Worm (Caenorhabditis elegans): ENCODE results near the gene F35E8.9.
A peak's percentile ranks its signal among the peaks of the same experiment; 100 is the strongest.

Gene F35E8.9

DNA sequence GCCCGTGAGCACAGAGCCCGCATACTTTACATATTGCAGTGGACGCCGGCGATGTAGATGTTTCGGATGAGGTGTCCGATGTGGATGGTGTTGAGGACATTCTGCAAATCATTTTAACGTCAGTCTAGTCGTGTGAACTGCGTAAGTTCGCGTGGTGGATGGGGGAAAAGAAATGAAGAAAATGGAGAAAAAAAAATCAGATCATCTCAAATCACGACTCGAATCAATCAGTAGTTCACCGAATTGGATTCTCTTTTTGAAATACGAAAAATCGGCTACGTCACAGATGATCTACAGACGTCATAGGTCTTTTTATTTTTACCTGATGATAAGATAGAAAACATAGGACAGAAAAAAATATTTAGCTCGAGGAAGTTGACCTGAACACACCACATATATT is 41.0 kb downstream of the F35E8.9 start, which contains the start of gene nhr-102:
Gene nhr-102 (minus strand): TSS at position 101 of the 400 bp plus-strand sequence.
- TF ChIP-seq unc-120 (tag; optimal IDR thresholded peaks at IDR 0.05; ENCODE audit: poor library complexity, severe bottlenecking) (no peak), lsy-2 (tag; optimal IDR thresholded peaks at IDR 0.05) (no peak), zip-8 (tag; optimal IDR thresholded peaks at IDR 0.05) (no peak), cnd-1 (tag; optimal IDR thresholded peaks at IDR 0.05) (no peak), sem-2 (GFP tag; optimal IDR thresholded peaks at IDR 0.05) (no peak), lin-32 (GFP tag; optimal IDR thresholded peaks at IDR 0.05) (no peak)

DNA sequence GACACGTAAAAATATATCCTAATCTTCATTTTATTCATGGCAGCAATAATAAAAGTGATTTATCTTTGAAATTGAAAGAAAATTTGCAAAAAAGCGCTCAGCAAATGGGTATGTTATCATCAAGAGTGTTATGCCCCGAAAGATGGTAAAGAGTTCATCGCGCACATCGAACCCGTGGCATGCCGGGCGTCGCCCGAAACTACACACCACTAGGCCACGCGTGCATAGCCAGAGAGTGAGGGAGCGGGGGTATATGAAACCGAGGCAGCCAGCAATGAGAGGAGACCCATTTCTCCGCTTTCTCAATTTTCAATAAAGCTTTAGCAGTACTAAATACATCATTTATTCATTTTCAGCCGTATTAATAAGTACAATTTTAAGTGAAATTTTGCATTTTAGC is 43.6 kb downstream of the F35E8.9 start:
- TF ChIP-seq flh-1 (GFP tag; optimal IDR thresholded peaks at IDR 0.05) (peak; percentile 98), mab-5 (tag; optimal IDR thresholded peaks at IDR 0.05) (no peak), lsy-2 (tag; optimal IDR thresholded peaks at IDR 0.05) (peak; percentile 52), unc-39 (tag; optimal IDR thresholded peaks at IDR 0.05) (peak; percentile 84), lin-13 (tag; optimal IDR thresholded peaks at IDR 0.05) (peak; percentile 85), cnd-1 (tag; optimal IDR thresholded peaks at IDR 0.05) (peak; percentile 99), unc-120 (tag; optimal IDR thresholded peaks at IDR 0.05; ENCODE audit: poor library complexity, severe bottlenecking) (peak; percentile 99), drap-1 (GFP tag; optimal IDR thresholded peaks at IDR 0.05) (peak; percentile 100), tbx-8 (GFP tag; optimal IDR thresholded peaks at IDR 0.05) (peak; percentile 99), bed-3 (GFP tag; optimal IDR thresholded peaks at IDR 0.05) (peak; percentile 98), ham-2 (GFP tag; optimal IDR thresholded peaks at IDR 0.05) (peak; percentile 99), ces-1 (GFP tag; optimal IDR thresholded peaks at IDR 0.05) (no peak), nhr-12 (tag; optimal IDR thresholded peaks at IDR 0.05) (peak; percentile 71), M03D4.4 (tag; optimal IDR thresholded peaks at IDR 0.05) (peak; percentile 99), ztf-11 (tag; optimal IDR thresholded peaks at IDR 0.05) (peak; percentile 82), ceh-83 (GFP tag; optimal IDR thresholded peaks at IDR 0.05) (peak; percentile 100), pha-4 (tag; optimal IDR thresholded peaks at IDR 0.05) (peak; percentile 73), nhr-28 (tag; optimal IDR thresholded peaks at IDR 0.05) (peak; percentile 92), snpc-4 (tag; optimal IDR thresholded peaks at IDR 0.05) (no peak), nhr-237 (tag; optimal IDR thresholded peaks at IDR 0.05) (peak; percentile 63), lin-32 (GFP tag; optimal IDR thresholded peaks at IDR 0.05) (peak; percentile 99), unc-62 (GFP tag; optimal IDR thresholded peaks at IDR 0.05) (peak; percentile 85), elt-1 (tag; optimal IDR thresholded peaks at IDR 0.05; ENCODE audit: borderline replicate concordance, insufficient read depth) (peak; percentile 44), ceh-39 (tag; optimal IDR thresholded peaks at IDR 0.05) (peak; percentile 18), blmp-1 (tag; optimal IDR thresholded peaks at IDR 0.05) (no peak), sptf-1 (tag; optimal IDR thresholded peaks at IDR 0.05) (peak; percentile 99), elt-3 (tag; optimal IDR thresholded peaks at IDR 0.05) (no peak), mls-2 (tag; optimal IDR thresholded peaks at IDR 0.05) (peak; percentile 100), sem-2 (GFP tag; optimal IDR thresholded peaks at IDR 0.05) (peak; percentile 97), nhr-2 (tag; optimal IDR thresholded peaks at IDR 0.05) (no peak), nhr-76 (tag; optimal IDR thresholded peaks at IDR 0.05) (peak; percentile 68), hlh-1 (tag; optimal IDR thresholded peaks at IDR 0.05) (peak; percentile 24), mep-1 (tag; optimal IDR thresholded peaks at IDR 0.05) (peak; percentile 71), zip-8 (tag; optimal IDR thresholded peaks at IDR 0.05) (peak; percentile 3), ceh-43 (GFP tag; optimal IDR thresholded peaks at IDR 0.05) (peak; percentile 98)

DNA sequence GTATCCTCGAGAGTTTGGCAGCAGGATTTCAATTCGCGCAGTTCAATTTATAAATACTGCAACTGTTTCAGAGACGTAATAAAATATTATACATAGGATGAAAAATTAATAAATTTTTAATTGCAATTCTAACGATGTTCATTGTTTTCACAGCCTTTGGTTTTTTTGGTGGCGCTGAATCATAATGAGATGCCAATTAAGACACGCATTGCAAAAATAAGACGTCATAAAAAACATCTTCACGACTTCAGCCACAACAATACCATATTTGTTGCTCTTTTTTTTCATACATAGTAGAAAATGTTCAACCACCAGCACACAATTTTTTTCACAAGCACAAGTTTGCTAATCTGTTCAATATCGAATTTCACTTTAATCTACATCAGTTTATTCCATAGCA is 45.1 kb downstream of the F35E8.9 start, which contains the start of gene str-56:
Gene str-56 (plus strand): TSS at position 301 of the 400 bp plus-strand sequence.
- no peak for TF ChIP-seq hlh-1 (tag; optimal IDR thresholded peaks at IDR 0.05)
- no peak for TF ChIP-seq tbx-8 (GFP tag; optimal IDR thresholded peaks at IDR 0.05)
- no peak for TF ChIP-seq ceh-39 (tag; optimal IDR thresholded peaks at IDR 0.05)
- TF ChIP-seq flh-1 (GFP tag; optimal IDR thresholded peaks at IDR 0.05): no peak
- no peak for TF ChIP-seq M03D4.4 (tag; optimal IDR thresholded peaks at IDR 0.05)
- TF ChIP-seq drap-1 (GFP tag; optimal IDR thresholded peaks at IDR 0.05): no peak
- no peak for TF ChIP-seq lsy-2 (tag; optimal IDR thresholded peaks at IDR 0.05)
- no peak for TF ChIP-seq sem-2 (GFP tag; optimal IDR thresholded peaks at IDR 0.05)

DNA sequence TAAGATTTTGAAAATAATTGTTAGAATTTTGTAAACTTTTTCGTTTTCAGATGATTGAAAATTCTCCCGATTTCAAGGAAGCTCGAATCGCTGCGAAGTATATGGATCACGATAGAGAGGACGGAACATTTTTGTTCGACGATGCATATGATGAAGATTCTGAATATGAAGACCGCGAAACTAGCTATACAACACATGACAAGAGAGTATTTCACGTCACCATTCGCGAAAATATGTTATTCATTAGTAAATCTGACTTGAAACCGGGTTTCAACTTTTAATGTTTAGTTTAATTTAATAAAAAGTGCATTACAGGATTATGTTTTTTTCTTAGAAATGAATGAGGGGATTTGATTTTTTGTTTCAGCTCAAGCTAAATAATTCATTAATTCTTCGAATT is 47.0 kb downstream of the F35E8.9 start, which contains the start of gene str-57:
Gene str-57 (plus strand): TSS at position 301 of the 400 bp plus-strand sequence.
- TF ChIP-seq nhr-28 (tag; optimal IDR thresholded peaks at IDR 0.05): no peak
- no peak for TF ChIP-seq unc-39 (tag; optimal IDR thresholded peaks at IDR 0.05)
- TF ChIP-seq ztf-11 (tag; optimal IDR thresholded peaks at IDR 0.05): no peak
- no peak for TF ChIP-seq mab-5 (tag; optimal IDR thresholded peaks at IDR 0.05)
- no peak for TF ChIP-seq nhr-2 (tag; optimal IDR thresholded peaks at IDR 0.05)
- no peak for TF ChIP-seq flh-1 (GFP tag; optimal IDR thresholded peaks at IDR 0.05)
- no peak for TF ChIP-seq snpc-4 (tag; optimal IDR thresholded peaks at IDR 0.05)
- no peak for TF ChIP-seq nhr-76 (tag; optimal IDR thresholded peaks at IDR 0.05)
- TF ChIP-seq sptf-1 (tag; optimal IDR thresholded peaks at IDR 0.05): no peak
- no peak for TF ChIP-seq nhr-12 (tag; optimal IDR thresholded peaks at IDR 0.05)

Measured in whole organism, mixed stage, embryonic.